Fruit fly (Drosophila melanogaster): Measurements from ENCODE around the gene Ncoa6.

Ncoa6 gene

DNA sequence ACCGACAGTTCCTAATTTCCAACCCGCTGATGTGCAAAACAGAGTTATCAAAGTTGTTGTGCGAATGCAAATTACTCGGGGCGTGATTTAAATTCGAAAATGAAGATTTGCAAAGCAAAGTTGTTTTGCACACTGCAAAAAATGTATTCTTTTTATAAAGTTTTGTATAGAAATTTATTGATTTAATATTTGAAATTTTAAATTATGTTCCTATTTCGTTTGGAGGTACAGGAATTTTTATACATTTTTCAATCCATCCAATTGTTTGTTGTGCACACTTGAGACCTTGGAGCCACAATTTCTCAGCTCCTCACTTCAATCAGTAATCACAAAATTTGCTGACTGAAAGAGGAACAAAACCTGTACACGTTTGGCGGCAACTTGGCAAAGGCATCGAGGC is 48.5 kb upstream of the Ncoa6 start:
- no peak for TF ChIP-seq salr (GFP tag; optimal IDR thresholded peaks at IDR 0.05)
- TF ChIP-seq CG8119 (GFP tag; IDR thresholded peaks at IDR 0.05): no peak
- TF ChIP-seq eg (GFP tag; IDR thresholded peaks at IDR 0.05): no peak
- TF ChIP-seq Met (GFP tag; optimal IDR thresholded peaks at IDR 0.05): peak; percentile 21
- no peak for TF ChIP-seq CG3919 (GFP tag; optimal IDR thresholded peaks at IDR 0.05)
- TF ChIP-seq esn (GFP tag; optimal IDR thresholded peaks at IDR 0.05): peak; percentile 31
- TF ChIP-seq CG10631 (GFP tag; optimal IDR thresholded peaks at IDR 0.05): no peak
- no peak for TF ChIP-seq Sox102F (GFP tag; optimal IDR thresholded peaks at IDR 0.05)
- peak; percentile 43; the same call in 1 of the 3 replicates for TF ChIP-seq CG6163 (GFP tag; IDR thresholded peaks at IDR 0.05)
- TF ChIP-seq CG1621 (tag; optimal IDR thresholded peaks at IDR 0.05): no peak
- no peak for TF ChIP-seq CG8319 (GFP tag; optimal IDR thresholded peaks at IDR 0.05)
- peak; percentile 25 for TF ChIP-seq Smox (GFP tag; optimal IDR thresholded peaks at IDR 0.05)
- TF ChIP-seq svp (GFP tag): peak; percentile 75
- peak; percentile 8 for TF ChIP-seq topi (GFP tag; optimal IDR thresholded peaks at IDR 0.05)
- TF ChIP-seq CG8632 (GFP tag; optimal IDR thresholded peaks at IDR 0.05): no peak
- no peak for TF ChIP-seq Gug (GFP tag; IDR thresholded peaks at IDR 0.05)
- TF ChIP-seq fkh (GFP tag; optimal IDR thresholded peaks at IDR 0.05): no peak
- TF ChIP-seq Eip78C (GFP tag): peak; percentile 54

DNA sequence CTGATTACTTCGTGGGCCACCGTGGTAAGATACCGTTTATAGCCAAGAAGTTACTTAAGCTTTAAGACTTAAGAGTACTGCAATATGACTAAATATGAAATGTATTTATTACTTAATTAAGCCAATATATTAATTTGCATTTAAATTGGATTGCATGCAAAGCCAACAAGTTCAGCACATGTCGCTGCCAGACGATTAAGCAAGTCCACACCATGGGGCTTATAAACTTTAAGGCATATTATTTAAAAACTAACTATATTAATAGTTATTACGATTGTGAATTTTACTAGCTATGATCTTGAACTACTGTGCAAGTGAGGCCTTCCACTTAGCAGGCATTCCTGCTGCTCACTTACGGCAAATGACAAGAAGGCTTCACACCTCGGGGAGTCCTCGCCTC is 47.7 kb upstream of the Ncoa6 start:
- no peak for TF ChIP-seq CG6276 (GFP tag; optimal IDR thresholded peaks at IDR 0.05)
- peak; percentile 22 for TF ChIP-seq spab (GFP tag; optimal IDR thresholded peaks at IDR 0.05)
- no peak for TF ChIP-seq fkh (GFP tag; optimal IDR thresholded peaks at IDR 0.05)
- TF ChIP-seq acj6 (GFP tag; optimal IDR thresholded peaks at IDR 0.05): peak; percentile 5
- TF ChIP-seq CG6808 (GFP tag; optimal IDR thresholded peaks at IDR 0.05): peak; percentile 48
- TF ChIP-seq lz (GFP tag; optimal IDR thresholded peaks at IDR 0.05): peak; percentile 6
- no peak for TF ChIP-seq Lpt (GFP tag; optimal IDR thresholded peaks at IDR 0.05)
- no peak for TF ChIP-seq CG15336 (GFP tag; IDR thresholded peaks at IDR 0.05)
- peak; percentile 29 for TF ChIP-seq CG3032 (tag; optimal IDR thresholded peaks at IDR 0.05)
- peak; percentile 50 for TF ChIP-seq Ets96B (tag; optimal IDR thresholded peaks at IDR 0.05)
- TF ChIP-seq svp (GFP tag): peak; percentile 47
- no peak for TF ChIP-seq CG6163 (GFP tag; IDR thresholded peaks at IDR 0.05)
- no peak for TF ChIP-seq OdsH (GFP tag; optimal IDR thresholded peaks at IDR 0.05)
- TF ChIP-seq Eip78C (GFP tag): peak; percentile 57
- TF ChIP-seq CG7368 (GFP tag; optimal IDR thresholded peaks at IDR 0.05): no peak
- peak; percentile 23 for TF ChIP-seq CG10669 (GFP tag; optimal IDR thresholded peaks at IDR 0.05)
- TF ChIP-seq fd59A (GFP tag; optimal IDR thresholded peaks at IDR 0.05): peak; percentile 37
- TF ChIP-seq achi (GFP tag; optimal IDR thresholded peaks at IDR 0.05): peak; percentile 15
- TF ChIP-seq ss (GFP tag; optimal IDR thresholded peaks at IDR 0.05): peak; percentile 11 to 15
- peak; percentile 11 for TF ChIP-seq Eip75B (GFP tag; optimal IDR thresholded peaks at IDR 0.05)
- no peak for TF ChIP-seq dsx (GFP tag; optimal IDR thresholded peaks at IDR 0.05; ENCODE audit: poor library complexity, severe bottlenecking)
- TF ChIP-seq CG1621 (tag; optimal IDR thresholded peaks at IDR 0.05): no peak
- TF ChIP-seq CG9139 (GFP tag; optimal IDR thresholded peaks at IDR 0.05): no peak
- TF ChIP-seq topi (GFP tag; optimal IDR thresholded peaks at IDR 0.05): no peak
- peak; percentile 7 for TF ChIP-seq Met (GFP tag; optimal IDR thresholded peaks at IDR 0.05)

- peak; percentile 40 for TF ChIP-seq Met (GFP tag; optimal IDR thresholded peaks at IDR 0.05)
- TF ChIP-seq CG11294 (GFP tag; IDR thresholded peaks at IDR 0.05): no peak
- TF ChIP-seq CG8119 (GFP tag; IDR thresholded peaks at IDR 0.05): no peak
- peak; percentile 68 to 78 for TF ChIP-seq ss (GFP tag; optimal IDR thresholded peaks at IDR 0.05)
- no peak for TF ChIP-seq fd85E (GFP tag; optimal IDR thresholded peaks at IDR 0.05)
- TF ChIP-seq CG1621 (tag; optimal IDR thresholded peaks at IDR 0.05): peak; percentile 75
- no peak for TF ChIP-seq Gug (GFP tag; IDR thresholded peaks at IDR 0.05)
- TF ChIP-seq Ets21C (GFP tag; optimal IDR thresholded peaks at IDR 0.05): no peak
- TF ChIP-seq achi (GFP tag; optimal IDR thresholded peaks at IDR 0.05): peak; percentile 48
- peak; percentile 77 for TF ChIP-seq fd59A (GFP tag; optimal IDR thresholded peaks at IDR 0.05)
- TF ChIP-seq spab (GFP tag; optimal IDR thresholded peaks at IDR 0.05): peak; percentile 79
- TF ChIP-seq CG32006 (GFP tag; optimal IDR thresholded peaks at IDR 0.05): peak; percentile 6
- TF ChIP-seq fkh (GFP tag; optimal IDR thresholded peaks at IDR 0.05): no peak
- TF ChIP-seq Smox (GFP tag; optimal IDR thresholded peaks at IDR 0.05): peak; percentile 28
- no peak for TF ChIP-seq CG6276 (GFP tag; optimal IDR thresholded peaks at IDR 0.05)
- TF ChIP-seq net (GFP tag; optimal IDR thresholded peaks at IDR 0.05): peak; percentile 5
- TF ChIP-seq CG3032 (tag; optimal IDR thresholded peaks at IDR 0.05): peak; percentile 79
- peak; percentile 68 for TF ChIP-seq svp (GFP tag)
- peak; percentile 22 for TF ChIP-seq CG34406 (GFP tag; optimal IDR thresholded peaks at IDR 0.05)
- peak; percentile 46 for TF ChIP-seq Eip75B (GFP tag; optimal IDR thresholded peaks at IDR 0.05)
- TF ChIP-seq esn (GFP tag; optimal IDR thresholded peaks at IDR 0.05): peak; percentile 44
- TF ChIP-seq CG6808 (GFP tag; optimal IDR thresholded peaks at IDR 0.05): peak; percentile 79
- no peak for TF ChIP-seq Blimp-1 (GFP tag; optimal IDR thresholded peaks at IDR 0.05)
- peak; percentile 74 for TF ChIP-seq CG6163 (GFP tag; IDR thresholded peaks at IDR 0.05)
- peak; percentile 75 for TF ChIP-seq CG10669 (GFP tag; optimal IDR thresholded peaks at IDR 0.05)
- TF ChIP-seq vri (GFP tag; optimal IDR thresholded peaks at IDR 0.05): no peak
- peak; percentile 55 for TF ChIP-seq CG3919 (GFP tag; optimal IDR thresholded peaks at IDR 0.05)
- TF ChIP-seq pdm3 (GFP tag; optimal IDR thresholded peaks at IDR 0.05): peak; percentile 55
- no peak for TF ChIP-seq Hr4 (GFP tag; optimal IDR thresholded peaks at IDR 0.05)
Observed at dm6 chr2L:5372552-5372951, 46.1 kb upstream of the Ncoa6 start.
